Worm (Caenorhabditis elegans): ENCODE data around the gene F02E11.2.

DNA sequence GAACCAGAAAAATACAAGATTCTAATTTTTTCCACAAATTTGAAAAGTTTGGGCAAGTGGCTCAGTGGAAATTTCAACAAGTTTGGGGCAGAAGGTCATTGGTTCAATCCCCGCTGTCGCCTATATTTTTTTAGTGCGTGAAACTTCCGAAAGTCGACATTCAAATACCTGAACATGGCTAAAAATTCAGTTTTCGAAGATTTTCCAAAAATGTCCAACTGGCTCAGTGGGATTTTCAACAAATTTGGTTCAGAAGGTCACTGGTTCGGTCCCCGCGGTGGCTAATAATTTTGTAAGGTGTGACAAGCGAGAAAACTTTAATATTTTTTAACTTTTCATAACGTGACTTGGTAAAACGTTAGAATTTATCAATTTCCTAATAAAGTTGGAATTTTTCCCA lies 2.1 kb downstream of the F02E11.2 start:
- no peak for TF ChIP-seq nhr-11 (tag; optimal IDR thresholded peaks at IDR 0.05)
- TF ChIP-seq egl-27 (tag; optimal IDR thresholded peaks at IDR 0.05) = no peak
- no peak for TF ChIP-seq lin-15B (tag; optimal IDR thresholded peaks at IDR 0.05)
- TF ChIP-seq lin-13 (GFP tag; optimal IDR thresholded peaks at IDR 0.05) = no peak
- no peak for TF ChIP-seq nhr-12 (tag; optimal IDR thresholded peaks at IDR 0.05)

All from whole organism, L1 larva.